Fruit fly (Drosophila melanogaster) whole organism, embryonic: ENCODE results near the gene CG13272.

Source experiments
- Asciz ChIP-seq: fragments of 200-800 bp; sonication (Bioruptor generic); optimal IDR thresholded peaks from 2 replicates; lab custom pipeline; 2017; ENCODE audit warnings: missing biosample characterization, mild to moderate bottlenecking, missing genetic modification characterization, missing genetic modification reagents
- CG11247 ChIP-seq: fragments of 200-800 bp; sonication (Bioruptor generic); IDR thresholded peaks from 2 replicates; pipeline ENCODE4 v1.3.6; 2022; ENCODE audit warnings: missing biosample characterization, missing genetic modification characterization
- CG12769 ChIP-seq: fragments of 200-800 bp; sonication (Bioruptor generic); optimal IDR thresholded peaks from 2 replicates; lab custom pipeline; 2019; ENCODE audit warnings: missing biosample characterization, mild to moderate bottlenecking, missing genetic modification characterization, moderate library complexity
- CG15479 ChIP-seq: fragments of 200-800 bp; sonication (Bioruptor generic); optimal IDR thresholded peaks from 3 replicates; lab custom pipeline; 2019; ENCODE audit warnings: missing biosample characterization, mild to moderate bottlenecking, missing genetic modification characterization, moderate library complexity
- CG17802 ChIP-seq: fragments of 200-800 bp; sonication (Bioruptor generic); optimal IDR thresholded peaks from 2 replicates; lab custom pipeline; 2018; ENCODE audit warnings: missing biosample characterization, mild to moderate bottlenecking, missing genetic modification characterization, moderate library complexity
- CG18262 ChIP-seq: fragments of 200-800 bp; optimal IDR thresholded peaks from 3 replicates; lab custom pipeline; 2019; ENCODE audit warnings: missing biosample characterization, mild to moderate bottlenecking, missing genetic modification characterization, moderate library complexity
- CG2202 ChIP-seq: fragments of 200-800 bp; sonication (Bioruptor generic); optimal IDR thresholded peaks from 2 replicates; lab custom pipeline; 2018; ENCODE audit warnings: missing biosample characterization, mild to moderate bottlenecking, missing genetic modification characterization
- CG2889 ChIP-seq: fragments of 200-800 bp; sonication (Bioruptor generic); IDR thresholded peaks from 3 replicates; pipeline ENCODE4 v1.3.6; 2022; ENCODE audit warnings: missing biosample characterization, missing genetic modification characterization
- CG32532 ChIP-seq: fragments of 200-800 bp; sonication (Bioruptor generic); IDR thresholded peaks from 2 replicates; pipeline ENCODE4 v1.3.6; 2022; ENCODE audit warnings: missing biosample characterization, missing genetic modification characterization
- CG3838 ChIP-seq: fragments of 200-800 bp; sonication (Bioruptor generic); optimal IDR thresholded peaks from 3 replicates; lab custom pipeline; 2016; ENCODE audit warnings: missing biosample characterization, missing genetic modification characterization
- CG5180 ChIP-seq: fragments of 200-800 bp; sonication (Bioruptor generic); optimal IDR thresholded peaks from 3 replicates; lab custom pipeline; 2017; ENCODE audit warnings: missing biosample characterization, missing genetic modification characterization, mild to moderate bottlenecking, moderate library complexity, missing genetic modification reagents
- Drgx ChIP-seq: fragments of 200-800 bp; sonication (Bioruptor generic); IDR thresholded peaks from 2 replicates; pipeline ENCODE4 v1.3.6; 2022; ENCODE audit warnings: missing biosample characterization, missing genetic modification characterization
- Ets65A ChIP-seq: fragments of 200-800 bp; sonication (Bioruptor generic); peaks from one replicate; lab custom pipeline; 2016; ENCODE audit warnings: missing biosample characterization, missing genetic modification characterization
- Gsc ChIP-seq: fragments of 200-800 bp; sonication (Bioruptor generic); IDR thresholded peaks from 2 replicates; pipeline ENCODE4 v1.3.6; 2022; ENCODE audit warnings: missing biosample characterization, missing genetic modification characterization
- HHEX ChIP-seq: fragments of 200-800 bp; sonication (Bioruptor generic); optimal IDR thresholded peaks from 3 replicates; lab custom pipeline; 2017; ENCODE audit warnings: missing biosample characterization, mild to moderate bottlenecking, missing genetic modification characterization, missing genetic modification reagents
- Med ChIP-seq: fragments of 200-800 bp; sonication (Bioruptor generic); peaks from one replicate; lab custom pipeline; 2016; ENCODE audit warnings: missing biosample characterization, missing genetic modification characterization, mild to moderate bottlenecking, inconsistent platforms, moderate library complexity
- NFAT ChIP-seq: fragments of 200-800 bp; sonication (Bioruptor generic); IDR thresholded peaks from 2 replicates; pipeline ENCODE4 v1.3.6; 2022; ENCODE audit warnings: missing biosample characterization, missing genetic modification characterization
- Nf-YA ChIP-seq: fragments of 200-800 bp; sonication (Bioruptor generic); IDR thresholded peaks from 2 replicates; pipeline ENCODE4 v1.3.6; 2022; ENCODE audit warnings: missing biosample characterization, missing genetic modification characterization
- Usf ChIP-seq: fragments of 200-800 bp; sonication (Bioruptor generic); optimal IDR thresholded peaks from 2 replicates; lab custom pipeline; 2017; ENCODE audit warnings: missing genotype, missing biosample characterization, missing genetic modification characterization
- aop ChIP-seq: fragments of 200-800 bp; sonication (Bioruptor generic); IDR thresholded peaks from 2 replicates; pipeline ENCODE4 v1.3.6; 2022; ENCODE audit warnings: missing biosample characterization, missing genetic modification characterization
- ap ChIP-seq: fragments of 200-800 bp; sonication (Bioruptor generic); IDR thresholded peaks from 2 replicates; pipeline ENCODE4 v1.3.6; 2022; ENCODE audit warnings: missing biosample characterization, missing genetic modification characterization
- cato ChIP-seq: fragments of 200-800 bp; sonication (Bioruptor generic); optimal IDR thresholded peaks from 2 replicates; lab custom pipeline; 2016; ENCODE audit warnings: missing biosample characterization, missing genetic modification characterization, borderline replicate concordance
- chif ChIP-seq, 2 experiments: fragments of 200-800 bp; sonication (Bioruptor generic); optimal IDR thresholded peaks; 3 replicates each; lab custom pipeline; 2016; ENCODE audit warnings: missing biosample characterization in 2 of 2, missing genetic modification characterization in 2 of 2
- chinmo ChIP-seq: fragments of 200-800 bp; sonication (Bioruptor generic); IDR thresholded peaks from 4 replicates; pipeline ENCODE4 v1.3.6; 2022; ENCODE audit warnings: missing biosample characterization, missing genetic modification characterization; ENCODE audit not compliant: partially characterized antibody
- ci ChIP-seq: fragments of 200-800 bp; sonication (Bioruptor generic); IDR thresholded peaks from 3 replicates; pipeline ENCODE4 v1.3.6; 2022; ENCODE audit warnings: missing biosample characterization, missing genetic modification characterization
- corto ChIP-seq: fragments of 200-800 bp; sonication (Bioruptor generic); optimal IDR thresholded peaks from 2 replicates; lab custom pipeline; 2016; ENCODE audit warnings: missing biosample characterization, mild to moderate bottlenecking, missing genetic modification characterization, moderate library complexity
- dan ChIP-seq: fragments of 200-800 bp; sonication (Bioruptor generic); IDR thresholded peaks from 2 replicates; pipeline ENCODE4 v1.3.6; 2022; ENCODE audit warnings: missing biosample characterization, missing genetic modification characterization
- esg ChIP-seq: fragments of 200-800 bp; sonication (Bioruptor generic); conservative IDR thresholded peaks from 2 replicates; pipeline ENCODE4 v1.3.6; 2022; ENCODE audit warnings: missing biosample characterization, missing genetic modification characterization
- fu2 ChIP-seq: fragments of 200-800 bp; sonication (Bioruptor generic); optimal IDR thresholded peaks from 2 replicates; lab custom pipeline; 2016; ENCODE audit warnings: missing biosample characterization, missing genetic modification characterization
- jumu ChIP-seq: fragments of 200-800 bp; sonication (Bioruptor generic); optimal IDR thresholded peaks from 3 replicates; lab custom pipeline; 2016; ENCODE audit warnings: missing biosample characterization, missing genetic modification characterization
- nau ChIP-seq: fragments of 200-800 bp; sonication (Bioruptor generic); optimal IDR thresholded peaks from 3 replicates; lab custom pipeline; 2017; ENCODE audit warnings: missing biosample characterization, mild to moderate bottlenecking, missing genetic modification characterization, missing genetic modification reagents
- nerfin-1 ChIP-seq: fragments of 200-800 bp; sonication (Bioruptor generic); optimal IDR thresholded peaks from 3 replicates; lab custom pipeline; 2019; ENCODE audit warnings: missing biosample characterization, mild to moderate bottlenecking, missing genetic modification characterization, moderate library complexity
- org-1 ChIP-seq: fragments of 200-800 bp; sonication (Bioruptor generic); optimal IDR thresholded peaks from 2 replicates; lab custom pipeline; 2017; ENCODE audit warnings: missing biosample characterization, missing genetic modification characterization
- sd ChIP-seq: fragments of 200-800 bp; sonication (Bioruptor generic); optimal IDR thresholded peaks from 3 replicates; lab custom pipeline; 2018; ENCODE audit warnings: missing biosample characterization, mild to moderate bottlenecking, missing genetic modification characterization, moderate library complexity
- sens ChIP-seq: fragments of 200-800 bp; sonication (Bioruptor generic); peaks from one replicate; lab custom pipeline; 2016; ENCODE audit warnings: missing biosample characterization, missing genetic modification characterization
- tll ChIP-seq, 2 experiments: fragments of 200-800 bp in 1 of 2; fragments of >200 bp in 1 of 2; sonication (Bioruptor generic) in 1 of 2; optimal IDR thresholded peaks; 2 replicates each; lab custom pipeline; 2017 to 2019; ENCODE audit warnings: missing biosample characterization in 2 of 2, missing genetic modification characterization in 2 of 2, mild to moderate bottlenecking in 1 of 2, moderate library complexity in 1 of 2
- zfh1 ChIP-seq: fragments of 200-800 bp; sonication (Bioruptor generic); IDR thresholded peaks from 3 replicates; pipeline ENCODE4 v1.3.6; 2022; ENCODE audit warnings: missing biosample characterization, missing genetic modification characterization

CG13272 gene

DNA sequence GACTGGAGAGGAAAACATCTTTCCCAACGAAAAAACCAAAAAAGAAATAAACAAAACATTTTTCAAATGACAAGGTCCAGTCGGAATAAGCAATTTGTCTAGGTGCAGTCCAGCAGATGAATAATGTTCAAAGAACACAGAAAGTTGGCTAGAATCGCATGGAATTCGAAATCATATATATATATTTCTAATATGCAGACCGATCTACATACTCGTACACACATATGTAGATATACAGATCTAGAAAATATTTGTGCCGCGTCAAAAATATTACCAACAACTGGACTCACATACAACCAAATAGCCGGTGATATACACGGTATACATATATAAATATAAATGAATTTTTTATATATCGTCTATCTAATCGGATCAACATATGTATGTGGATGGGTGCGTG lies 35.0 kb downstream of the CG13272 start:
- peak; percentile 92 for TF ChIP-seq sd (tag; lab: Kevin White, UChicago)
- TF ChIP-seq nau (GFP tag; lab: Kevin White, UChicago), result peak; percentile 7
- no peak for TF ChIP-seq cato
- TF ChIP-seq chinmo (GFP tag; lab: Robert Waterston, UW), result 0 out of 4 replicates have a peak, but pooled peaks have one; percentile 44
- no peak for TF ChIP-seq ap

DNA sequence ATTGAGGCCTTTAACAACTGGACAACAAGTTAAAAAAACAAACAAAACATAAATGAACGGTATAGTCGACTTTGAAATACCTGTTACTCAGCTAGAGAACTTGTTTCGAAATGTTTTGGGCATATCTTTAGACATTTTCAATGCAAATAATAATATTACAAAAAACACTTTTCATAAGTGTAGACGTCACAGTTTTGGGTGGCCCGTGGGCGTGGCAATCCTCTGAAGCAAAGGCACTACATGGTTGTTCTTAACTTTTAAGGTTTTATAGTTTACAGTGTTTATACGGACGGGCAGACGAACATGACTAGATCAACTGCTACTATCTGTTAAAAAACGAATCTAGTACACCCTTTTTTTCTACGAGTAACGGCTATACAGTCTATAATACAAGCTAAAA lies 37.8 kb downstream of the CG13272 start:
- TF ChIP-seq NFAT (no peak), CG12769 (tag; lab: Kevin White, UChicago) (no peak), CG17802 (tag; lab: Kevin White, UChicago) (no peak), nerfin-1 (tag; lab: Kevin White, UChicago) (no peak), Ets65A (GFP tag; lab: Kevin White, UChicago) (no peak), CG32532 (no peak), CG3838 (GFP tag; lab: Kevin White, UChicago) (no peak)

DNA sequence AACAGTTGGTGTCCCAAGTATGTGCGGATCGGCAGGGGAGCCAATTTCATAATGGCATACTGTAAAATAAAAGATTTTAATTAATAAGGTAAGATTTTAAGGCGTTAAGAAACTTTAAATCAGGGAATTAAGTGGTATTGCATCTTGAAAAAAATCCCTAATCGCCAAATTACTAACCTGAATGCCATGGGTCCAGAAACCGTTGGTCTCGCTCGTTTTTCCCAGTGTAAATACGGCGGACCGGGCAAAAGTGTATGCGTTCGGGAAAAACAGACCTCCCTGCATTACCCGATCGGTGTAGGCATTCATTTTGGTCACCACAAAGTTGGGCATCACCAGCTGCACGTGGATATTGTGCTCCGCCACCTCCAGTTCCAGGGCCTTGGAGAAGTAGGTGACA lies 38.7 kb downstream of the CG13272 start:
- TF ChIP-seq CG2889 (GFP tag; lab: Robert Waterston, UW) (no peak), CG18262 (tag; lab: Kevin White, UChicago) (no peak), CG11247 (GFP tag; lab: Robert Waterston, UW) (no peak), aop (GFP tag; lab: Robert Waterston, UW) (no peak), Ets65A (GFP tag; lab: Kevin White, UChicago) (peak; percentile 80), Drgx (0 out of 2 replicates have a peak, but pooled peaks have one; percentile 51)

DNA sequence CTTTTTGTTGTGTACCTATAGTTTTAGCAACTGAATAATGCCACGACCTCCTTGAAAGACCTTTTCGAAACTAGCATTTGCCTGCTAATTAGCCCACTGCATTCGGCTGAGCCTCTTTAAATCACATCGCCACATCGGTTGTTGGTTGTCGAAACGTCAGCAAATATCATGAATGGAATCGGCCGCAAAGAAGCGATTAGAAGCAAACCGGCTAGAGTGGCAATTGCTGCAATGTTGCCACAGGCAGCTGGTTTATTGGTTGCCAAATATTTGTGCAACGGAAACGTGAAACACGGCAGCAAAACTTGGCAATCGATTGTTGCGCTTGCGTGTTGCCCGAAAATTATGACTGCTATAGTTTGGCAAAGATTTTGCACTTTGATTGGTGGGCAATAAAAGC lies 40.5 kb downstream of the CG13272 start:
- 0 out of 2 replicates have a peak, but pooled peaks have one; percentile 21 for TF ChIP-seq Nf-YA
- TF ChIP-seq Med (GFP tag; lab: Kevin White, UChicago), result peak; percentile 49
- no peak for TF ChIP-seq org-1
- no peak for TF ChIP-seq CG2202 (tag; lab: Kevin White, UChicago)
- TF ChIP-seq sens (GFP tag; lab: Kevin White, UChicago), result peak; percentile 59
- TF ChIP-seq Asciz (GFP tag; lab: Kevin White, UChicago), result peak; percentile 27
- no peak for TF ChIP-seq zfh1 (GFP tag; lab: Robert Waterston, UW)
- TF ChIP-seq chif (GFP tag; optimal IDR thresholded peaks at IDR 0.05; lab: Kevin White, UChicago), result no peak
- TF ChIP-seq ci (GFP tag; lab: Robert Waterston, UW), result 0 out of 3 replicates have a peak, but pooled peaks have one; percentile 27
- peak; percentile 31 for TF ChIP-seq CG15479 (GFP tag; lab: Kevin White, UChicago)
- no peak for TF ChIP-seq jumu
- TF ChIP-seq corto (GFP tag; lab: Kevin White, UChicago), result no peak
- TF ChIP-seq Usf (GFP tag; lab: Kevin White, UChicago), result no peak
- TF ChIP-seq esg (GFP tag; lab: Robert Waterston, UW), result no peak
- no peak for TF ChIP-seq Gsc (GFP tag; lab: Robert Waterston, UW)
- no peak for TF ChIP-seq fu2 (GFP tag; lab: Kevin White, UChicago)
- peak; percentile 10 for TF ChIP-seq CG5180
- TF ChIP-seq dan (GFP tag; lab: Robert Waterston, UW), result no peak
- peak in 1 of 2 experiments; percentile 54 for TF ChIP-seq tll (GFP tag; optimal IDR thresholded peaks at IDR 0.05; lab: Kevin White, UChicago)
- peak; percentile 2 for TF ChIP-seq HHEX (GFP tag; lab: Kevin White, UChicago)
- peak; percentile 70 for TF ChIP-seq Ets65A (GFP tag; lab: Kevin White, UChicago)
